Fruit fly (Drosophila melanogaster) whole organism, prepupa: Measurements from ENCODE around the gene CG13248.

ENCODE experiments used
- CG10669 ChIP-seq: fragments of 200-800 bp; sonication (Bioruptor generic); optimal IDR thresholded peaks from 3 replicates; lab custom pipeline; 2018; ENCODE audit warnings: missing biosample characterization, mild to moderate bottlenecking, missing genetic modification characterization, moderate library complexity
- CG11294 ChIP-seq: fragments of 200-800 bp; sonication (Bioruptor generic); IDR thresholded peaks from 2 replicates; pipeline ENCODE4 v1.3.6; 2022; ENCODE audit warnings: missing biosample characterization, missing genetic modification characterization
- CG3919 ChIP-seq: fragments of 200-800 bp; sonication (Bioruptor generic); optimal IDR thresholded peaks from 3 replicates; lab custom pipeline; 2016; ENCODE audit warnings: missing biosample characterization, missing genetic modification characterization
- OdsH ChIP-seq: fragments of 200-800 bp; sonication (Bioruptor generic); optimal IDR thresholded peaks from 3 replicates; lab custom pipeline; 2016; ENCODE audit warnings: missing biosample characterization, missing genetic modification characterization
- Sox102F ChIP-seq: fragments of 200-800 bp; sonication (Bioruptor generic); optimal IDR thresholded peaks from 2 replicates; lab custom pipeline; 2016; ENCODE audit warnings: missing biosample characterization, mild to moderate bottlenecking, missing genetic modification characterization
- fd85E ChIP-seq: fragments of 200-800 bp; sonication (Bioruptor generic); optimal IDR thresholded peaks from 3 replicates; lab custom pipeline; 2016; ENCODE audit warnings: missing biosample characterization, missing genetic modification characterization
- ss ChIP-seq, 2 experiments: fragments of 200-800 bp; sonication (Bioruptor generic); optimal IDR thresholded peaks; 2 replicates in 1 of 2; 3 replicates in 1 of 2; lab custom pipeline; 2017 to 2018; ENCODE audit warnings: mild to moderate bottlenecking in 2 of 2, missing biosample characterization in 2 of 2, missing genetic modification characterization in 2 of 2, moderate library complexity in 1 of 2
- vri ChIP-seq: fragments of 200-800 bp; sonication (Bioruptor generic); optimal IDR thresholded peaks from 3 replicates; lab custom pipeline; 2016; ENCODE audit warnings: missing biosample characterization, mild to moderate bottlenecking, missing genetic modification characterization

dm6 chr3L:20401026-20401912, 9.1 kb downstream of the CG13248 start, which contains the start of gene trbl:
- TF ChIP-seq Sox102F (GFP tag; lab: Kevin White, UChicago) (no peak), vri (GFP tag; lab: Kevin White, UChicago) (no peak), CG3919 (GFP tag; lab: Kevin White, UChicago) (peak; percentile 30), fd85E (GFP tag; lab: Kevin White, UChicago) (peak; percentile 30), CG10669 (GFP tag; lab: Kevin White, UChicago) (no peak), CG11294 (GFP tag; lab: Robert Waterston, UW) (no peak), OdsH (GFP tag; lab: Kevin White, UChicago) (no peak), ss (GFP tag; optimal IDR thresholded peaks at IDR 0.05; lab: Kevin White, UChicago) (peak; percentile 12 to 21)
